Worm (Caenorhabditis elegans) whole organism, L2 larva: ENCODE results near the gene nlp-33.

Source experiments
- ceh-82 ChIP-seq: fragments of 150-350 bp; optimal IDR thresholded peaks from 2 replicates; lab custom pipeline; 2014; ENCODE audit warnings: missing biosample characterization, missing genetic modification characterization
- unc-55 ChIP-seq: fragments of 150-350 bp; sonication (generic microtip); optimal IDR thresholded peaks from 3 replicates; lab custom pipeline; 2014; ENCODE audit warnings: missing biosample characterization, missing genetic modification reagents, missing genetic modification characterization
- ztf-11 ChIP-seq: sonication (generic microtip); optimal IDR thresholded peaks from 2 replicates; lab custom pipeline; 2017; ENCODE audit warnings: missing biosample characterization, missing genetic modification characterization

DNA sequence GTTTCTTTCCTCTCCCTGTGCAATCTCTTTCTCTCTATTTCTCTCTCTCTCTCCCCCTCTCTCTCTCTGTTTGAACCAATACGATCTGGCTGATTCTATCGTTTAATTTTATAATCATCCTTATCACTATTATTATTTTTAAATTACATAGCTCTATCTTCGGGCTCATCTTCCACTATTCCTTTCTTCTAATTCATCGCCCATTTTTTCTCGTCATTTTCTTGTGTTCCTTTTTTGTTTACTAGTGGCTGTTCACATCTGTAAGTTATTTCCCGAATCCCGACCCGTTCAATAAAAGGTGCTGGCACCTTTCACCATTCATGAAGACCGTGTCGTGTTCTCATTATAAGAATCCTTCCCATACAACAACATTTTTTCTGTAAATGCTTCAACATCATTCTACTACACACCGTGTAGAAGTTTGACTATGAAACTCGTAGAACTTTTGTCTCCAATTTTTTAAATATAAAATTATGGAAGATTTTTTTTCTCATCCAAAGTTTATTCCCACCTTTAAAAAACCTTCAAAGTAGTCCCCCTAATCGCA is 28.9 kb upstream of the nlp-33 start:
- TF ChIP-seq ztf-11 (tag; lab: Kevin White, UChicago) (no peak), unc-55 (GFP tag; lab: Kevin White, UChicago) (no peak), ceh-82 (tag; lab: Kevin White, UChicago) (no peak)
